Fruit fly (Drosophila melanogaster) whole organism, pupa: ENCODE results near the gene msi.

Experiments
- CG10348 ChIP-seq: fragments of 200-800 bp; sonication (Bioruptor generic); IDR thresholded peaks from 2 replicates; pipeline ENCODE4 v1.3.6; 2022; ENCODE audit warnings: missing biosample characterization, missing genetic modification characterization
- CG12605 ChIP-seq: fragments of 200-800 bp; sonication (Bioruptor generic); IDR thresholded peaks from 2 replicates; pipeline ENCODE4 v1.3.6; 2022; ENCODE audit warnings: missing biosample characterization, missing genetic modification characterization
- CG13204 ChIP-seq: fragments of 200-800 bp; sonication (Bioruptor generic); optimal IDR thresholded peaks from 2 replicates; lab custom pipeline; 2018; ENCODE audit warnings: missing biosample characterization, mild to moderate bottlenecking, missing genetic modification characterization, moderate library complexity
- CG14655 ChIP-seq: fragments of 200-800 bp; sonication (Bioruptor generic); optimal IDR thresholded peaks from 3 replicates; lab custom pipeline; 2017; ENCODE audit warnings: mild to moderate bottlenecking, missing biosample characterization, missing genetic modification reagents, missing genetic modification characterization
- CG15710 ChIP-seq: fragments of 200-800 bp; sonication (Bioruptor generic); optimal IDR thresholded peaks from 2 replicates; lab custom pipeline; 2018; ENCODE audit warnings: missing biosample characterization, mild to moderate bottlenecking, missing genetic modification characterization, moderate library complexity
- CG17806 ChIP-seq: fragments of 200-800 bp; sonication (Bioruptor generic); optimal IDR thresholded peaks from 2 replicates; lab custom pipeline; 2018; ENCODE audit warnings: missing biosample characterization, mild to moderate bottlenecking, missing genetic modification characterization, moderate library complexity
- CG32121 ChIP-seq: fragments of 200-800 bp; sonication (Bioruptor generic); IDR thresholded peaks from 2 replicates; pipeline ENCODE4 v1.3.6; 2022; ENCODE audit warnings: missing biosample characterization, missing genetic modification characterization
- CG34367 ChIP-seq: fragments of 200-800 bp; sonication (Bioruptor generic); optimal IDR thresholded peaks from 2 replicates; lab custom pipeline; 2018; ENCODE audit warnings: missing biosample characterization, mild to moderate bottlenecking, missing genetic modification characterization
- CG4496 ChIP-seq: fragments of 200-800 bp; sonication (Bioruptor generic); IDR thresholded peaks from 3 replicates; pipeline ENCODE4 v1.3.6; 2022; ENCODE audit warnings: missing biosample characterization, missing genetic modification characterization
- CG8159 ChIP-seq: fragments of 200-800 bp; sonication (Bioruptor generic); optimal IDR thresholded peaks from 3 replicates; lab custom pipeline; 2018; ENCODE audit warnings: missing biosample characterization, mild to moderate bottlenecking, missing genetic modification characterization, moderate library complexity
- CG8301 ChIP-seq: fragments of 200-800 bp; sonication (Bioruptor generic); optimal IDR thresholded peaks from 2 replicates; lab custom pipeline; 2018; ENCODE audit warnings: missing biosample characterization, mild to moderate bottlenecking, missing genetic modification characterization
- CG9948 ChIP-seq: fragments of 200-800 bp; sonication (Bioruptor generic); optimal IDR thresholded peaks from 2 replicates; lab custom pipeline; 2018; ENCODE audit warnings: missing biosample characterization, mild to moderate bottlenecking, missing genetic modification characterization, moderate library complexity
- D1 ChIP-seq: fragments of 200-800 bp; sonication (Bioruptor generic); optimal IDR thresholded peaks from 2 replicates; lab custom pipeline; 2018; ENCODE audit warnings: missing biosample characterization, mild to moderate bottlenecking, missing genetic modification characterization, moderate library complexity
- EcR ChIP-seq: fragments of 200-800 bp; sonication (Bioruptor generic); optimal IDR thresholded peaks from 3 replicates; lab custom pipeline; 2019; ENCODE audit warnings: missing biosample characterization, missing genetic modification characterization, mild to moderate bottlenecking, moderate library complexity, missing genetic modification reagents
- Ets98B ChIP-seq: fragments of 200-800 bp; sonication (Bioruptor generic); IDR thresholded peaks from 2 replicates; pipeline ENCODE4 v1.3.6; 2022; ENCODE audit warnings: missing biosample characterization, missing genetic modification characterization
- Pif1A ChIP-seq: fragments of 200-800 bp; sonication (Bioruptor generic); optimal IDR thresholded peaks from 3 replicates; lab custom pipeline; 2016; ENCODE audit warnings: missing biosample characterization, missing genetic modification characterization
- Pif1B ChIP-seq: fragments of 200-800 bp; sonication (Bioruptor generic); optimal IDR thresholded peaks from 3 replicates; lab custom pipeline; 2016; ENCODE audit warnings: missing biosample characterization, missing genetic modification characterization
- Snoo ChIP-seq: fragments of 200-800 bp; sonication (Bioruptor generic); optimal IDR thresholded peaks from 3 replicates; lab custom pipeline; 2017; ENCODE audit warnings: missing biosample characterization, mild to moderate bottlenecking, missing genetic modification characterization, inconsistent platforms
- fd96Ca ChIP-seq: fragments of 200-800 bp; sonication (Bioruptor generic); IDR thresholded peaks from 3 replicates; pipeline ENCODE4 v1.3.6; 2022; ENCODE audit warnings: missing biosample characterization, missing genetic modification characterization
- gl ChIP-seq: fragments of 200-800 bp; sonication (Bioruptor generic); optimal IDR thresholded peaks from 2 replicates; lab custom pipeline; 2018; ENCODE audit warnings: missing biosample characterization, mild to moderate bottlenecking, missing genetic modification characterization
- rn ChIP-seq: fragments of 200-800 bp; sonication (Bioruptor generic); IDR thresholded peaks from 2 replicates; pipeline ENCODE4 v1.3.6; 2022; ENCODE audit warnings: missing biosample characterization, missing genetic modification characterization

msi gene

DNA sequence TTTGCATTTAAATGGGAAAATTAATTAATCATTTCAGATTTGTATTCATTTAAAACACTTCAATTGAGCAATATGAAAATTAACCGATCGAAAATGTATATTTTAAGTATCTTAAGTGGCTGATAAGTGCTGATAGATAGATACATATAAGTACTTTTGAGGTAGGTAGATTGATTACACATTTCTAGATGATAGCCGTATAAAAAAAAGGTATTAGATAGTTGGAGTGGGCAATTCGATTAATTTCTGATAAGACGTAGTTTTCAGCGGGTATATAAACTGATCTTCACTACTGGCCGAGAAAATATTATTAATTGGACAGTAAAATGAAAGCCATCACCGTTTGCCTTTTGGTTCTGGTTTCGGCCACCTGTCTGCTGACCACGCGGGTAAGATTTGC lies 11.0 kb upstream of the msi start, which contains the start of gene CG5107:
Gene CG5107 (plus strand): TSS at position 301 of the 400 bp plus-strand sequence.
- TF ChIP-seq Ets98B = no peak
- no peak for TF ChIP-seq CG34367 (tag; lab: Kevin White, UChicago)
- no peak for TF ChIP-seq CG4496 (GFP tag; lab: Robert Waterston, UW)
- TF ChIP-seq CG32121 = no peak
- no peak for TF ChIP-seq CG10348 (GFP tag; lab: Robert Waterston, UW)
- TF ChIP-seq Snoo (tag; lab: Kevin White, UChicago) = no peak
- no peak for TF ChIP-seq fd96Ca (GFP tag; lab: Robert Waterston, UW)
- no peak for TF ChIP-seq CG12605
- TF ChIP-seq rn (GFP tag; lab: Robert Waterston, UW) = no peak
- TF ChIP-seq CG8301 (tag; lab: Kevin White, UChicago) = no peak
- TF ChIP-seq gl (tag; lab: Kevin White, UChicago) = no peak
- no peak for TF ChIP-seq D1 (tag; lab: Kevin White, UChicago)
- TF ChIP-seq CG9948 (tag; lab: Kevin White, UChicago) = no peak
- TF ChIP-seq CG17806 (tag; lab: Kevin White, UChicago) = no peak
- TF ChIP-seq CG15710 (tag; lab: Kevin White, UChicago) = no peak
- TF ChIP-seq EcR = no peak
- TF ChIP-seq, all 21 proteins: peak for 0

DNA sequence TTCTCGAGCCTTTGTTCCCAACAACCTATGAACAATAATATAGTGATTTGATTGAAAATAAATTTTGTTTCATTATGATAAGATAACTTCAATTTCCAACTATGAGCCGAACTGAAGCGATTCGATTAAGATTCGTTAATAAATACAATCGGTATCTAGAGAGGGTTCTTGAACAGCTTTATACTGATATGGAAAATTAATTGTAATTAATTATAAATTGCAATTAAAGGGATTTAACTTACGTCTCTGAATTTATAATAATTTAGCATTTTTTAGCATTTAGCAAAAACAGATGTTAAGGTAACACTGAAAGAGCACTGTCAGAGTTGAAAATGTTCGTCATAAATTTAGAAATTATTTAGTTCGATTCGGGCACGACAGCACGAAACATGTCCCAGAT lies 9.9 kb upstream of the msi start, which contains the start of gene CG5111:
Gene CG5111 (plus strand): TSS at position 301 of the 400 bp plus-strand sequence.
- TF ChIP-seq CG32121 (no peak), EcR (no peak), gl (tag; lab: Kevin White, UChicago) (no peak), CG8301 (tag; lab: Kevin White, UChicago) (no peak), Ets98B (no peak), D1 (tag; lab: Kevin White, UChicago) (no peak), CG14655 (GFP tag; lab: Kevin White, UChicago) (no peak), CG15710 (tag; lab: Kevin White, UChicago) (no peak), Pif1B (GFP tag; lab: Kevin White, UChicago) (no peak)
- TF ChIP-seq, all 21 proteins: peak for 0

dm6 chr3R:25512750-25513149 lies 3.2 kb upstream of the msi start:
- TF ChIP-seq D1 (tag; lab: Kevin White, UChicago) = peak; percentile 26
- no peak for TF ChIP-seq rn (GFP tag; lab: Robert Waterston, UW)

dm6 chr3R:25517521-25517920 lies 1.6 kb downstream of the msi start:
- TF ChIP-seq Ets98B (no peak), CG10348 (GFP tag; lab: Robert Waterston, UW) (no peak), Snoo (tag; lab: Kevin White, UChicago) (no peak), CG15710 (tag; lab: Kevin White, UChicago) (no peak), CG4496 (GFP tag; lab: Robert Waterston, UW) (0 out of 3 replicates have a peak, but pooled peaks have one; percentile 13)

DNA sequence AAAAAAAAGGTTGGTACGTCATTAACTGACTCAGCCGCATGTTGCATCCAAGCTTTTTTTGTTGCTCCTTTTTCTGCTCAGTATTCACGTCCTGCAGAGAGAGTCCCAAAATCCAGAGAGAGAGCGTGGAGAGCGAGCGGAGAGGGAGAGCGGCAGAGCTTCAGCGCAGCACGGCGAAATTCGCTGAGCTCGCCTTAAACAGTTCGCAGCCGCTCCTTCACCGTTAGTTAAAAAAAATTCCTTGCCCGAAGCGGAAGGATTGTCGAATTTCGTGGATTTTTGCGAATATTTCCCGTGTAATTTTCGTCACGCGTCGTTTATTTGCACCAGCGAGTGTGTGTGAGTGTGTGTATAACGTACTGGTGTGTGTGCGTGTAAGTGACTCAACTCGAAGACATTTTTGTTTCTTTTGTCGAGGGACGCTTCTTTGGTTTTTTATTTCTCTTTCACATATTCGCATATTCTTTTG lies 2.2 kb downstream of the msi start:
- no peak for TF ChIP-seq D1 (tag; lab: Kevin White, UChicago)
- 0 out of 2 replicates have a peak, but pooled peaks have one; percentile 18 for TF ChIP-seq rn (GFP tag; lab: Robert Waterston, UW)
- no peak; the same call in 1 of the 2 replicates for TF ChIP-seq CG12605
- no peak for TF ChIP-seq CG10348 (GFP tag; lab: Robert Waterston, UW)
- TF ChIP-seq Pif1B (GFP tag; lab: Kevin White, UChicago) = peak; percentile 14
- no peak for TF ChIP-seq Snoo (tag; lab: Kevin White, UChicago)
- TF ChIP-seq EcR = peak; percentile 19
- TF ChIP-seq CG34367 (tag; lab: Kevin White, UChicago) = peak; percentile 24
- TF ChIP-seq CG15710 (tag; lab: Kevin White, UChicago) = no peak
- peak; percentile 83 for TF ChIP-seq CG4496 (GFP tag; lab: Robert Waterston, UW)
- TF ChIP-seq Pif1A (GFP tag; lab: Kevin White, UChicago) = no peak
- TF ChIP-seq CG32121 = no peak
- no peak for TF ChIP-seq CG8301 (tag; lab: Kevin White, UChicago)
- TF ChIP-seq gl (tag; lab: Kevin White, UChicago) = peak; percentile 46
- TF ChIP-seq Ets98B = no peak
- no peak for TF ChIP-seq CG9948 (tag; lab: Kevin White, UChicago)
- TF ChIP-seq CG8159 (tag; lab: Kevin White, UChicago) = no peak
- peak; percentile 60 for TF ChIP-seq CG13204
- peak; percentile 40 for TF ChIP-seq CG14655 (GFP tag; lab: Kevin White, UChicago)
- TF ChIP-seq CG17806 (tag; lab: Kevin White, UChicago) = no peak
- no peak; the same call in 2 of the 3 replicates for TF ChIP-seq fd96Ca (GFP tag; lab: Robert Waterston, UW)

- TF ChIP-seq D1 (tag; lab: Kevin White, UChicago) (peak; percentile 38), CG4496 (GFP tag; lab: Robert Waterston, UW) (no peak)
- TF ChIP-seq, all 21 proteins: peak for 1
Measured at dm6 chr3R:25518584-25518983, 2.7 kb downstream of the msi start.
